Worm (Caenorhabditis elegans): ENCODE results near the gene F39F10.5.

DNA sequence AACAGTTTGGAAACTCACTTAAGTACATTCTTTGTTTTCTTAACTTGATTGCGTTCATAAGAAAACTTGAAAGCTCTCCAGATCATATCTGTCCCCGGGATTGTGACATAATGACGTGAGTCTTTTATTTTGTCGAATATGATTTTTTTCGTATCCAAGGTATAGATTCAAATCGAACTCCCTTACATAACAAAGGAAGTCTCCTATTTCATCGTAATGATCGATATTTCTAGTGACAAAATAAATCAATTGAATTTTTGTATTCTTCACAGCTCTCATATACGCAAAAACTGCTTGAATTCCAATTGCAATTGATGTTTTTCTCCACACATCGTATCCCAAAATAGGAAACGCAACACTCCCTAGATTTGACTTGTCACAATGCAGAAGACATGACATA lies 10.9 kb downstream of the F39F10.5 start:
- TF ChIP-seq F49E8.2 (tag; optimal IDR thresholded peaks at IDR 0.05; ENCODE audit: insufficient read depth): no peak
- no peak for TF ChIP-seq bed-2 (GFP tag; IDR thresholded peaks at IDR 0.05)
- no peak for TF ChIP-seq ceh-27 (GFP tag; optimal IDR thresholded peaks at IDR 0.05)
- no peak for TF ChIP-seq ekl-4 (GFP tag; IDR thresholded peaks at IDR 0.05)
- no peak for TF ChIP-seq ceh-58 (GFP tag; IDR thresholded peaks at IDR 0.05)
- no peak for TF ChIP-seq F37B4.10 (GFP tag; IDR thresholded peaks at IDR 0.05)
